Worm (Caenorhabditis elegans) whole organism, young adult: ENCODE measurements around the gene lsy-2.

ENCODE experiments used
- B0019.2 ChIP-seq: fragments of 200-800 bp; sonication (Bioruptor generic); conservative IDR thresholded peaks from 2 replicates; pipeline ENCODE4 v1.3.6; 2022; ENCODE audit warnings: missing genetic modification reagents, missing genetic modification characterization, missing compliant biosample characterization
- B0035.1 ChIP-seq: sonication (generic microtip); optimal IDR thresholded peaks from 2 replicates; lab custom pipeline; 2016; ENCODE audit warnings: missing genetic modification characterization, mild to moderate bottlenecking, missing compliant biosample characterization, missing genotype, missing genetic modification reagents
- B0261.1 ChIP-seq: sonication (generic microtip); optimal IDR thresholded peaks from 2 replicates; lab custom pipeline; 2016; ENCODE audit warnings: mild to moderate bottlenecking, missing genetic modification characterization, moderate library complexity, missing compliant biosample characterization
- F10E7.11 ChIP-seq: sonication (generic microtip); optimal IDR thresholded peaks from 2 replicates; lab custom pipeline; 2017; ENCODE audit warnings: mild to moderate bottlenecking, missing genetic modification characterization, moderate library complexity, missing compliant biosample characterization
- F37B4.10 ChIP-seq: fragments of 200-800 bp; sonication (Bioruptor generic); IDR thresholded peaks from 2 replicates; pipeline ENCODE4 v1.3.6; 2022; ENCODE audit warnings: missing genetic modification characterization, missing compliant biosample characterization
- F49E8.2 ChIP-seq: sonication (generic microtip); optimal IDR thresholded peaks from 3 replicates; lab custom pipeline; 2017; ENCODE audit warnings: missing genetic modification characterization, mild to moderate bottlenecking, missing compliant biosample characterization, antibody characterized with exemption, moderate library complexity; ENCODE audit not compliant: insufficient read depth
- F57A8.1 ChIP-seq: fragments of 200-800 bp; sonication (Bioruptor generic); optimal IDR thresholded peaks from 2 replicates; lab custom pipeline; 2018; ENCODE audit warnings: mild to moderate bottlenecking, missing genetic modification characterization, moderate library complexity, missing compliant biosample characterization
- F57C9.4 ChIP-seq: sonication (generic microtip); optimal IDR thresholded peaks from 2 replicates; lab custom pipeline; 2017; ENCODE audit warnings: mild to moderate bottlenecking, missing genetic modification characterization, missing compliant biosample characterization
- T07F8.4 ChIP-seq: sonication (generic microtip); optimal IDR thresholded peaks from 2 replicates; lab custom pipeline; 2016; ENCODE audit warnings: mild to moderate bottlenecking, missing genetic modification characterization, moderate library complexity, missing compliant biosample characterization
- Y79H2A.3 ChIP-seq: fragments of 200-800 bp; sonication (Bioruptor generic); conservative IDR thresholded peaks from 2 replicates; pipeline ENCODE4 v1.3.6; 2022; ENCODE audit warnings: missing genetic modification reagents, missing genetic modification characterization, missing compliant biosample characterization
- attf-5 ChIP-seq: fragments of 200-800 bp; sonication (Bioruptor generic); optimal IDR thresholded peaks from 2 replicates; lab custom pipeline; 2018; ENCODE audit warnings: mild to moderate bottlenecking, missing genetic modification characterization, missing compliant biosample characterization
- bed-1 ChIP-seq: fragments of 200-800 bp; sonication (Bioruptor generic); IDR thresholded peaks from 2 replicates; pipeline ENCODE4 v1.3.6; 2022; ENCODE audit warnings: missing genetic modification reagents, missing genetic modification characterization, missing compliant biosample characterization
- ceh-100 ChIP-seq: fragments of 200-800 bp; sonication (Bioruptor generic); IDR thresholded peaks from 2 replicates; pipeline ENCODE4 v1.3.6; 2022; ENCODE audit warnings: missing genetic modification reagents, missing genetic modification characterization, missing compliant biosample characterization
- dpff-1 ChIP-seq: sonication (generic microtip); optimal IDR thresholded peaks from 2 replicates; lab custom pipeline; 2017; ENCODE audit warnings: mild to moderate bottlenecking, missing genetic modification characterization, missing compliant biosample characterization
- efl-1 ChIP-seq: fragments of 150-350 bp; optimal IDR thresholded peaks from 2 replicates; lab custom pipeline; 2014; ENCODE audit warnings: missing biosample characterization, missing genetic modification reagents, missing genetic modification characterization
- egrh-3 ChIP-seq: fragments of 200-800 bp; sonication (Bioruptor generic); IDR thresholded peaks from 2 replicates; pipeline ENCODE4 v1.3.6; 2022; ENCODE audit warnings: missing genetic modification reagents, missing genetic modification characterization, missing compliant biosample characterization
- ets-4 ChIP-seq: fragments of 200-800 bp; sonication (Bioruptor generic); optimal IDR thresholded peaks from 2 replicates; lab custom pipeline; 2018; ENCODE audit warnings: mild to moderate bottlenecking, missing genetic modification characterization, missing compliant biosample characterization
- hlh-12 ChIP-seq: sonication (generic microtip); optimal IDR thresholded peaks from 2 replicates; lab custom pipeline; 2016; ENCODE audit warnings: missing genetic modification characterization, missing compliant biosample characterization
- hlh-26 ChIP-seq: fragments of 200-800 bp; sonication (Bioruptor generic); conservative IDR thresholded peaks from 2 replicates; pipeline ENCODE4 v1.3.6; 2022; ENCODE audit warnings: missing genetic modification reagents, missing genetic modification characterization, missing compliant biosample characterization
- hmg-1.2 ChIP-seq: fragments of 200-800 bp; sonication (Bioruptor generic); IDR thresholded peaks from 2 replicates; pipeline ENCODE4 v1.3.6; 2022; ENCODE audit warnings: missing genetic modification reagents, missing genetic modification characterization, missing compliant biosample characterization
- hrde-1 ChIP-seq: sonication (generic microtip); optimal IDR thresholded peaks from 2 replicates; lab custom pipeline; 2016; ENCODE audit warnings: missing genetic modification characterization, mild to moderate bottlenecking, missing compliant biosample characterization, moderate library complexity, missing genotype, missing genetic modification reagents, borderline replicate concordance
- let-526 ChIP-seq: fragments of 200-800 bp; sonication (Bioruptor generic); IDR thresholded peaks from 2 replicates; pipeline ENCODE4 v1.3.6; 2022; ENCODE audit warnings: missing genetic modification reagents, missing genetic modification characterization, missing compliant biosample characterization
- let-607 ChIP-seq, 2 experiments: fragments of 200-800 bp in 1 of 2; sonication (Bioruptor generic) in 1 of 2; sonication (generic microtip) in 1 of 2; optimal IDR thresholded peaks; 2 replicates each; lab custom pipeline; 2016 to 2018; ENCODE audit warnings: mild to moderate bottlenecking in 2 of 2, missing compliant biosample characterization in 2 of 2, missing genetic modification characterization in 2 of 2, moderate library complexity in 2 of 2, missing genotype in 1 of 2
- lin-35 ChIP-seq, 3 experiments: fragments of 150-350 bp in 2 of 3; sonication (generic microtip) in 1 of 3; optimal IDR thresholded peaks; 2 replicates each; lab custom pipeline; 2014 to 2018; ENCODE audit warnings: missing biosample characterization in 3 of 3, missing genetic modification characterization in 3 of 3, missing genetic modification reagents in 3 of 3
- lin-54 ChIP-seq: fragments of 200-800 bp; sonication (Bioruptor generic); optimal IDR thresholded peaks from 2 replicates; lab custom pipeline; 2018; ENCODE audit warnings: mild to moderate bottlenecking, missing genetic modification characterization, missing compliant biosample characterization
- madf-6 ChIP-seq: fragments of 200-800 bp; sonication (Bioruptor generic); IDR thresholded peaks from 2 replicates; pipeline ENCODE4 v1.3.6; 2022; ENCODE audit warnings: missing genetic modification reagents, missing genetic modification characterization, missing compliant biosample characterization
- mel-28 ChIP-seq: sonication (generic microtip); optimal IDR thresholded peaks from 2 replicates; lab custom pipeline; 2016; ENCODE audit warnings: borderline replicate concordance, mild to moderate bottlenecking, missing genetic modification characterization, missing compliant biosample characterization
- nfya-1 ChIP-seq: sonication (generic microtip); optimal IDR thresholded peaks from 2 replicates; lab custom pipeline; 2017; ENCODE audit warnings: antibody characterized with exemption, missing compliant biosample characterization, missing genetic modification characterization, borderline replicate concordance; ENCODE audit not compliant: insufficient read depth
- nfya-2 ChIP-seq: fragments of 200-800 bp; sonication (Bioruptor generic); IDR thresholded peaks from 2 replicates; pipeline ENCODE4 v1.3.6; 2022; ENCODE audit warnings: missing genetic modification reagents, missing genetic modification characterization, missing compliant biosample characterization
- nhr-179 ChIP-seq: sonication (generic microtip); optimal IDR thresholded peaks from 2 replicates; lab custom pipeline; 2016; ENCODE audit warnings: mild to moderate bottlenecking, missing genetic modification characterization, missing compliant biosample characterization
- nhr-80 ChIP-seq: sonication (generic microtip); optimal IDR thresholded peaks from 2 replicates; lab custom pipeline; 2016; ENCODE audit warnings: missing genetic modification characterization, missing compliant biosample characterization
- pbrm-1 ChIP-seq: fragments of 200-800 bp; sonication (Bioruptor generic); IDR thresholded peaks from 2 replicates; pipeline ENCODE4 v1.3.6; 2022; ENCODE audit warnings: missing genetic modification reagents, missing genetic modification characterization, missing compliant biosample characterization
- somi-1 ChIP-seq: fragments of 200-800 bp; sonication (Bioruptor generic); optimal IDR thresholded peaks from 2 replicates; lab custom pipeline; 2018; ENCODE audit warnings: mild to moderate bottlenecking, missing genetic modification characterization, missing compliant biosample characterization
- tbp1 ChIP-seq: fragments of 200-800 bp; sonication (Bioruptor generic); optimal IDR thresholded peaks from 2 replicates; lab custom pipeline; 2018; ENCODE audit warnings: mild to moderate bottlenecking, missing genetic modification characterization, missing compliant biosample characterization
- unc-130 ChIP-seq: sonication (generic microtip); optimal IDR thresholded peaks from 2 replicates; lab custom pipeline; 2016; ENCODE audit warnings: missing genetic modification reagents, missing genetic modification characterization, missing compliant biosample characterization

Gene lsy-2

DNA sequence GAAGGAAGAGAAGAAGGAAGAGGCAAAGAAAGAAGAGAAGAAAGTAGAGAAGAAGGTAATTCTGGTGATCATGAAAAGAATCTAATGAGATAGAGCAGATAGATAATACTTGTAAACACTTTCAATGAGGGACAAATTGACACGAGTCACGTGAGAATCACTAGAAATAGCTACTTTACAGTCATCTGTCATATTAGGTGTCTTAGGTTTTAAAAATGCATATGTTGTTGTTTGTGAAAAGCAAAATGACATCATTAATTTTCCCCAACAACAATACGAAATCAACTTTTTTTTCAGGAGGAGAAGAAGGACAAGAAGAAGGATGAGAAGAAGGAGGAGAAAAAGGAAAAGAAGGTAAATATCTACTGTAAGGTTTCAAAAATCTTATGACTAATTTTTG, 14.3 kb upstream of the lsy-2 start:
- TF ChIP-seq nfya-1 (tag; lab: Kevin White, UChicago) (no peak), F57C9.4 (tag; lab: Kevin White, UChicago) (no peak), F10E7.11 (tag; lab: Kevin White, UChicago) (no peak), hlh-12 (no peak), F49E8.2 (tag; lab: Kevin White, UChicago) (no peak), unc-130 (GFP tag; lab: Kevin White, UChicago) (no peak), nfya-2 (GFP tag; lab: Robert Waterston, UW) (no peak), nhr-80 (tag; lab: Kevin White, UChicago) (no peak), let-607 (tag; optimal IDR thresholded peaks at IDR 0.05; lab: Kevin White, UChicago) (no peak), F57A8.1 (GFP tag; lab: Kevin White, UChicago) (no peak)

DNA sequence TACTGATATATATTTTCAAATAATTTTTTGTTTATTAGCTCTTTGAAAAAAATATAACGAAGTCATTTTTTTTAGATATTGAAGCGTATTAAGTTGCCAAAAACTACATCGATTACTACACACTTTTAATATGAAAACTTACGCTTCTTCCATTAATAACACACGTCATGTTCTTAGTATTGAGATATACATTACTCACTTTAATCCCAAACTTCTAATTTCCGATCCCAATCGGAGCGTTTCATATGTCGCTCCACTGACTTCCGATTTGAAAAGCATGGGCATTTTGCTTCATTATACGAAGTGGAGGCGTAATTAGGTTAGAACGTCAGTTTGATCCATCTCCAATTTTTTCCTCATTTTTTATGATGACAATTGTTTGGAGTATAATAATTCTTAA, 10.7 kb upstream of the lsy-2 start:
- TF ChIP-seq lin-35 (GFP tag; optimal IDR thresholded peaks at IDR 0.05; lab: Kevin White, UChicago) (no peak), lin-54 (no peak), dpff-1 (tag; lab: Kevin White, UChicago) (no peak), let-526 (no peak), hlh-26 (GFP tag; lab: Robert Waterston, UW) (no peak), T07F8.4 (no peak), nhr-80 (tag; lab: Kevin White, UChicago) (no peak), hmg-1.2 (GFP tag; lab: Robert Waterston, UW) (no peak)

DNA sequence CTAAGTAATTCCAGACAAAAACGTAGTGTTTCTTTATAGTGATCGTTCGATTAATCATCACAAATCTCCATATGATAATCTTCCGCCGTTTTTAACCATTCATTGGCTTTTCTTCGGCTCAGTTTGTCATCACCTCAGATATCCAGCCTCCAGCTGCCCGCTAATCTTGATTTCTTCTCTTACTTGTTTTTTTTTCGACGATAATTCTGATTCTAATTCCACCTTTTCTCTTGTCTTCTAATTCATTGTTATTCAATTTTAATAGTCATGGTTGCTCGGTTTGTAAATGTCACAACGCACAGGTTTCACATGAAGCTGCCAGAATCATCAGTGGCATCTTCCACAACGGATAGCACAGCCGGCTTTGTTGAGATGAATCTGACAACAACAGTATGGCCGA, 10.0 kb upstream of the lsy-2 start, which contains the start of gene F49H12.4:
Gene F49H12.4, plus strand, starts transcription at position 301 of the 400 bp plus-strand sequence.
- TF ChIP-seq bed-1 (GFP tag; lab: Robert Waterston, UW) (no peak), hmg-1.2 (GFP tag; lab: Robert Waterston, UW) (no peak), attf-5 (no peak), mel-28 (tag; lab: Kevin White, UChicago) (no peak), efl-1 (GFP tag; lab: Kevin White, UChicago) (no peak), pbrm-1 (GFP tag; lab: Robert Waterston, UW) (no peak), F37B4.10 (GFP tag; lab: Robert Waterston, UW) (no peak), egrh-3 (GFP tag; lab: Robert Waterston, UW) (no peak), somi-1 (no peak), ceh-100 (GFP tag; lab: Robert Waterston, UW) (no peak), F10E7.11 (tag; lab: Kevin White, UChicago) (no peak), B0019.2 (GFP tag; lab: Robert Waterston, UW) (no peak), madf-6 (GFP tag; lab: Robert Waterston, UW) (no peak), Y79H2A.3 (GFP tag; lab: Robert Waterston, UW) (no peak), nhr-179 (tag; lab: Kevin White, UChicago) (no peak), dpff-1 (tag; lab: Kevin White, UChicago) (no peak), B0261.1 (tag; lab: Kevin White, UChicago) (no peak)

DNA sequence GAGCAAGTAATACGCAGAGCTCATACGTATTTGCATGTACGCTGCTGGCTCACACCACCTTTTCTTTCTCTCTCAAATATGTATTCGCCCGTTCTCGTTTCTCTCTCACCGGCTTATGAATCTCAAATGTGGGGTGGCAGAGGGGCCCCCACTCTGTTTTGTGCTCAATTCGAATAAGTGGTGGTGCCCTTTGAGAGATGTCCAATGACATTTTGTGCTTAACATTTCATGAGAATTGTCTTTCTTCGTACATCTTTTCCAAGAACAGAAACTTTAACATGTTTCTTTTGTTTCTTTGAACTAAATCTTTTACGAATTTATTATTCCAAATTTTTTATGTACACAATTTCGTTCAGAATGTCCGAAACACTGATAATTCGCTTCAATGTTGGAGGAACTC, 5.5 kb upstream of the lsy-2 start, which contains the start of gene F49H12.3:
Gene F49H12.3, plus strand, starts transcription at position 357 of the 400 bp plus-strand sequence.
- no peak for TF ChIP-seq dpff-1 (tag; lab: Kevin White, UChicago)
- no peak for TF ChIP-seq ets-4
- no peak for TF ChIP-seq B0035.1 (tag; lab: Kevin White, UChicago)
- TF ChIP-seq tbp1 (GFP tag; lab: Kevin White, UChicago) = no peak
- TF ChIP-seq hrde-1 (tag; lab: Kevin White, UChicago) = no peak
